Fruit fly (Drosophila melanogaster) whole organism, embryonic: ENCODE results near the gene CG34008.
A peak's percentile ranks its signal among the peaks of the same experiment; 100 is the strongest.

Experiments
- B-H2 ChIP-seq: fragments of 200-800 bp; sonication (Bioruptor generic); optimal IDR thresholded peaks from 2 replicates; lab custom pipeline; 2018; ENCODE audit warnings: missing biosample characterization, mild to moderate bottlenecking, missing genetic modification characterization
- Bdp1 ChIP-seq: fragments of 200-800 bp; sonication (Bioruptor generic); optimal IDR thresholded peaks from 3 replicates; lab custom pipeline; 2016; ENCODE audit warnings: missing biosample characterization, missing genetic modification characterization
- CG10209 ChIP-seq: fragments of 200-800 bp; sonication (Bioruptor generic); optimal IDR thresholded peaks from 3 replicates; lab custom pipeline; 2017; ENCODE audit warnings: missing biosample characterization, mild to moderate bottlenecking, missing genetic modification characterization, missing genetic modification reagents
- CG10543 ChIP-seq: fragments of 200-800 bp; sonication (Bioruptor generic); optimal IDR thresholded peaks from 3 replicates; lab custom pipeline; 2017; ENCODE audit warnings: missing biosample characterization, mild to moderate bottlenecking, missing genetic modification characterization, moderate library complexity
- CG12104 ChIP-seq: fragments of 200-800 bp; sonication (Bioruptor generic); optimal IDR thresholded peaks from 3 replicates; lab custom pipeline; 2016; ENCODE audit warnings: missing biosample characterization, missing genetic modification characterization
- CG12236 ChIP-seq: fragments of 200-800 bp; sonication (Bioruptor generic); optimal IDR thresholded peaks from 2 replicates; lab custom pipeline; 2016; ENCODE audit warnings: missing biosample characterization, missing genetic modification characterization
- CG13123 ChIP-seq: fragments of 200-800 bp; sonication (Bioruptor generic); optimal IDR thresholded peaks from 2 replicates; lab custom pipeline; 2016; ENCODE audit warnings: missing biosample characterization, missing genetic modification characterization
- CG13287 ChIP-seq: fragments of 200-800 bp; sonication (Bioruptor generic); IDR thresholded peaks from 2 replicates; pipeline ENCODE4 v1.3.6; 2022; ENCODE audit warnings: missing biosample characterization, missing genetic modification characterization; ENCODE audit not compliant: partially characterized antibody
- CG13424 ChIP-seq: fragments of 200-800 bp; sonication (Bioruptor generic); optimal IDR thresholded peaks from 2 replicates; lab custom pipeline; 2019; ENCODE audit warnings: missing biosample characterization, mild to moderate bottlenecking, missing genetic modification characterization, moderate library complexity
- CG1529 ChIP-seq: fragments of 200-800 bp; sonication (Bioruptor generic); optimal IDR thresholded peaks from 3 replicates; lab custom pipeline; 2018; ENCODE audit warnings: missing biosample characterization, missing genetic modification characterization
- CG1603 ChIP-seq: fragments of 200-800 bp; sonication (Bioruptor generic); optimal IDR thresholded peaks from 2 replicates; lab custom pipeline; 2019; ENCODE audit warnings: missing biosample characterization, mild to moderate bottlenecking, missing genetic modification characterization, moderate library complexity
- CG17328 ChIP-seq: fragments of 200-800 bp; sonication (Bioruptor generic); IDR thresholded peaks from 2 replicates; pipeline ENCODE4 v1.3.6; 2022; ENCODE audit warnings: missing biosample characterization, missing genetic modification characterization
- CG2875 ChIP-seq: fragments of 200-800 bp; sonication (Bioruptor generic); optimal IDR thresholded peaks from 2 replicates; lab custom pipeline; 2017; ENCODE audit warnings: missing biosample characterization, mild to moderate bottlenecking, missing genetic modification characterization, missing genetic modification reagents
- CG30403 ChIP-seq: fragments of 200-800 bp; sonication (Bioruptor generic); optimal IDR thresholded peaks from 3 replicates; lab custom pipeline; 2016; ENCODE audit warnings: missing biosample characterization, missing genetic modification characterization
- CG31365 ChIP-seq: fragments of 200-800 bp; sonication (Bioruptor generic); optimal IDR thresholded peaks from 2 replicates; lab custom pipeline; 2018; ENCODE audit warnings: missing biosample characterization, mild to moderate bottlenecking, missing genetic modification characterization
- CG33213 ChIP-seq: fragments of 200-800 bp; sonication (Bioruptor generic); optimal IDR thresholded peaks from 3 replicates; lab custom pipeline; 2016; ENCODE audit warnings: missing biosample characterization, missing genetic modification characterization
- CG3726 ChIP-seq: fragments of 200-800 bp; sonication (Bioruptor generic); IDR thresholded peaks from 3 replicates; pipeline ENCODE4, ENCODE4 v1.3.6; 2022; ENCODE audit warnings: missing biosample characterization, missing genetic modification characterization
- CG3838 ChIP-seq: fragments of 200-800 bp; sonication (Bioruptor generic); optimal IDR thresholded peaks from 3 replicates; lab custom pipeline; 2016; ENCODE audit warnings: missing biosample characterization, missing genetic modification characterization
- CG4404 ChIP-seq: fragments of 200-800 bp; sonication (Bioruptor generic); IDR thresholded peaks from 2 replicates; pipeline ENCODE4 v1.3.6; 2022; ENCODE audit warnings: missing biosample characterization, missing genetic modification characterization
- CG4617 ChIP-seq: fragments of 200-800 bp; sonication (Bioruptor generic); optimal IDR thresholded peaks from 3 replicates; lab custom pipeline; 2016; ENCODE audit warnings: missing biosample characterization, missing genetic modification characterization, borderline replicate concordance
- CG4730 ChIP-seq: fragments of 200-800 bp; sonication (Bioruptor generic); IDR thresholded peaks from 2 replicates; pipeline ENCODE4 v1.3.6; 2022; ENCODE audit warnings: missing biosample characterization, missing genetic modification characterization
- CG4820 ChIP-seq: fragments of 200-800 bp; sonication (Bioruptor generic); optimal IDR thresholded peaks from 3 replicates; lab custom pipeline; 2016; ENCODE audit warnings: missing biosample characterization, missing genetic modification characterization
- CG6272 ChIP-seq: fragments of 200-800 bp; sonication (Bioruptor generic); IDR thresholded peaks from 2 replicates; pipeline ENCODE4 v1.3.6; 2022; ENCODE audit warnings: missing biosample characterization, missing genetic modification characterization
- CG6791 ChIP-seq: fragments of 200-800 bp; sonication (Bioruptor generic); IDR thresholded peaks from 3 replicates; pipeline ENCODE4 v1.3.6; 2022; ENCODE audit warnings: missing biosample characterization, missing genetic modification characterization; ENCODE audit not compliant: partially characterized antibody
- CG8388 ChIP-seq: fragments of 200-800 bp; sonication (Bioruptor generic); optimal IDR thresholded peaks from 2 replicates; lab custom pipeline; 2019; ENCODE audit warnings: missing biosample characterization, mild to moderate bottlenecking, missing genetic modification characterization, moderate library complexity
- CG8944 ChIP-seq: fragments of 200-800 bp; sonication (Bioruptor generic); optimal IDR thresholded peaks from 3 replicates; lab custom pipeline; 2016; ENCODE audit warnings: missing biosample characterization, missing genetic modification characterization
- D19B ChIP-seq: fragments of 200-800 bp; sonication (Bioruptor generic); optimal IDR thresholded peaks from 2 replicates; lab custom pipeline; 2017; ENCODE audit warnings: missing biosample characterization, mild to moderate bottlenecking, missing genetic modification characterization
- ERR ChIP-seq: fragments of 200-800 bp; sonication (Bioruptor generic); optimal IDR thresholded peaks from 2 replicates; lab custom pipeline; 2016; ENCODE audit warnings: missing biosample characterization, missing genetic modification characterization
- Fer2 ChIP-seq: fragments of 200-800 bp; sonication (Bioruptor generic); optimal IDR thresholded peaks from 2 replicates; lab custom pipeline; 2018; ENCODE audit warnings: missing biosample characterization, mild to moderate bottlenecking, missing genetic modification characterization, moderate library complexity
- GATAe ChIP-seq: fragments of 200-800 bp; sonication (Bioruptor generic); conservative IDR thresholded peaks from 2 replicates; pipeline ENCODE4 v1.3.6; 2022; ENCODE audit warnings: missing biosample characterization, missing genetic modification characterization
- Gsc ChIP-seq: fragments of 200-800 bp; sonication (Bioruptor generic); IDR thresholded peaks from 2 replicates; pipeline ENCODE4 v1.3.6; 2022; ENCODE audit warnings: missing biosample characterization, missing genetic modification characterization
- Kr ChIP-seq: fragments of 200-800 bp; sonication (Bioruptor generic); optimal IDR thresholded peaks from 2 replicates; lab custom pipeline; 2017; ENCODE audit warnings: missing biosample characterization, mild to moderate bottlenecking, missing genetic modification characterization
- MBD-R2 ChIP-seq: fragments of 200-800 bp; sonication (Bioruptor generic); IDR thresholded peaks from 2 replicates; pipeline ENCODE4 v1.3.6; 2022; ENCODE audit warnings: missing biosample characterization, missing genetic modification characterization
- NC2β ChIP-seq: fragments of 200-800 bp; sonication (Bioruptor generic); optimal IDR thresholded peaks from 2 replicates; lab custom pipeline; 2016; ENCODE audit warnings: missing biosample characterization, missing genetic modification characterization
- Sox102F ChIP-seq: fragments of 200-800 bp; sonication (Bioruptor generic); optimal IDR thresholded peaks from 2 replicates; lab custom pipeline; 2018; ENCODE audit warnings: missing biosample characterization, mild to moderate bottlenecking, missing genetic modification characterization, moderate library complexity
- ara ChIP-seq: fragments of 200-800 bp; sonication (Bioruptor generic); IDR thresholded peaks from 2 replicates; pipeline ENCODE4 v1.3.6; 2022; ENCODE audit warnings: missing biosample characterization, missing genetic modification characterization
- az2 ChIP-seq: fragments of 200-800 bp; sonication (Bioruptor generic); optimal IDR thresholded peaks from 3 replicates; lab custom pipeline; 2016; ENCODE audit warnings: missing biosample characterization, missing genetic modification characterization
- dan ChIP-seq: fragments of 200-800 bp; sonication (Bioruptor generic); IDR thresholded peaks from 2 replicates; pipeline ENCODE4 v1.3.6; 2022; ENCODE audit warnings: missing biosample characterization, missing genetic modification characterization
- dm ChIP-seq: fragments of 200-800 bp; sonication (Bioruptor generic); optimal IDR thresholded peaks from 3 replicates; lab custom pipeline; 2016; ENCODE audit warnings: missing biosample characterization, missing genetic modification characterization
- esg ChIP-seq: fragments of 200-800 bp; sonication (Bioruptor generic); conservative IDR thresholded peaks from 2 replicates; pipeline ENCODE4 v1.3.6; 2022; ENCODE audit warnings: missing biosample characterization, missing genetic modification characterization
- eyg ChIP-seq: fragments of 200-800 bp; sonication (Bioruptor generic); optimal IDR thresholded peaks from 3 replicates; lab custom pipeline; 2016; ENCODE audit warnings: missing biosample characterization, missing genetic modification characterization
- fru ChIP-seq: fragments of >200 bp; optimal IDR thresholded peaks from 2 replicates; lab custom pipeline; 2017
- her ChIP-seq: fragments of 200-800 bp; sonication (Bioruptor generic); optimal IDR thresholded peaks from 2 replicates; lab custom pipeline; 2016; ENCODE audit warnings: missing biosample characterization, missing genetic modification characterization
- lilli ChIP-seq: fragments of 200-800 bp; sonication (Bioruptor generic); optimal IDR thresholded peaks from 3 replicates; lab custom pipeline; 2016; ENCODE audit warnings: missing biosample characterization, missing genetic modification characterization
- run ChIP-seq: fragments of 200-800 bp; sonication (Bioruptor generic); optimal IDR thresholded peaks from 3 replicates; lab custom pipeline; 2018; ENCODE audit warnings: missing biosample characterization, mild to moderate bottlenecking, missing genetic modification characterization
- shn ChIP-seq: fragments of 200-800 bp; sonication (Bioruptor generic); optimal IDR thresholded peaks from 3 replicates; lab custom pipeline; 2016; ENCODE audit warnings: missing biosample characterization, missing genetic modification characterization
- tll ChIP-seq, 2 experiments: fragments of 200-800 bp in 1 of 2; fragments of >200 bp in 1 of 2; sonication (Bioruptor generic) in 1 of 2; optimal IDR thresholded peaks; 2 replicates each; lab custom pipeline; 2017 to 2019; ENCODE audit warnings: missing biosample characterization in 2 of 2, missing genetic modification characterization in 2 of 2, mild to moderate bottlenecking in 1 of 2, moderate library complexity in 1 of 2
- unc-4 ChIP-seq: fragments of 200-800 bp; sonication (Bioruptor generic); IDR thresholded peaks from 2 replicates; pipeline ENCODE4 v1.3.6; 2022; ENCODE audit warnings: missing biosample characterization, missing genetic modification characterization; ENCODE audit not compliant: partially characterized antibody
- wek ChIP-seq: fragments of 200-800 bp; sonication (Bioruptor generic); optimal IDR thresholded peaks from 3 replicates; lab custom pipeline; 2018; ENCODE audit warnings: missing biosample characterization, mild to moderate bottlenecking, missing genetic modification characterization, moderate library complexity
- yki ChIP-seq: fragments of >200 bp; optimal IDR thresholded peaks from 3 replicates; lab custom pipeline; 2018

Gene CG34008

dm6 chr3R:20557415-20558105 is 23.8 kb downstream of the CG34008 start, which contains the start of the genes DPCoAC and CG5180 (continued):
- TF ChIP-seq CG13123 (GFP tag; lab: Kevin White, UChicago) (peak; percentile 51), CG12236 (peak; percentile 12), CG4617 (GFP tag; lab: Kevin White, UChicago) (peak; percentile 58), unc-4 (GFP tag; lab: Robert Waterston, UW) (peak; percentile 50), tll (GFP tag; optimal IDR thresholded peaks at IDR 0.05; lab: Kevin White, UChicago) (peak in 1 of 2 experiments; percentile 12), Bdp1 (no peak), GATAe (0 out of 2 replicates have a peak, but pooled peaks have one; percentile 13), Sox102F (GFP tag; lab: Kevin White, UChicago) (peak; percentile 48), eyg (GFP tag; lab: Kevin White, UChicago) (peak; percentile 10), CG1603 (tag; lab: Kevin White, UChicago) (peak; percentile 89), CG4404 (GFP tag; lab: Robert Waterston, UW) (peak; percentile 48; the same call in 1 of the 2 replicates), Gsc (GFP tag; lab: Robert Waterston, UW) (no peak), CG6791 (GFP tag; lab: Robert Waterston, UW) (peak; percentile 80), CG8388 (GFP tag; lab: Kevin White, UChicago) (peak; percentile 30), CG13424 (tag; lab: Kevin White, UChicago) (peak; percentile 61), B-H2 (GFP tag; lab: Kevin White, UChicago) (peak; percentile 54), CG10543 (peak; percentile 77), D19B (GFP tag; lab: Kevin White, UChicago) (no peak), CG10209 (GFP tag; lab: Kevin White, UChicago) (peak; percentile 28), Fer2 (tag; lab: Kevin White, UChicago) (no peak), Kr (GFP tag; lab: Kevin White, UChicago) (no peak), esg (GFP tag; lab: Robert Waterston, UW) (peak; percentile 71), CG33213 (GFP tag; lab: Kevin White, UChicago) (peak; percentile 69), run (tag; lab: Kevin White, UChicago) (no peak), ERR (peak; percentile 52), CG12104 (GFP tag; lab: Kevin White, UChicago) (no peak), CG30403 (GFP tag; lab: Kevin White, UChicago) (peak; percentile 73), dm (peak; percentile 67), MBD-R2 (GFP tag; lab: Robert Waterston, UW) (peak; percentile 54), CG17328 (GFP tag; lab: Robert Waterston, UW) (peak; percentile 63), fru (no peak), CG3726 (GFP tag; lab: Robert Waterston, UW) (no peak), CG3838 (GFP tag; lab: Kevin White, UChicago) (peak; percentile 46), CG6272 (GFP tag; lab: Robert Waterston, UW) (peak; percentile 80), CG31365 (tag; lab: Kevin White, UChicago) (no peak), her (GFP tag; lab: Kevin White, UChicago) (peak; percentile 51), CG13287 (GFP tag; lab: Robert Waterston, UW) (peak; percentile 52), CG1529 (GFP tag; lab: Kevin White, UChicago) (no peak), lilli (GFP tag; lab: Kevin White, UChicago) (peak; percentile 77), az2 (GFP tag; lab: Kevin White, UChicago) (peak; percentile 41), NC2β (GFP tag; lab: Kevin White, UChicago) (peak; percentile 30), ara (GFP tag; lab: Robert Waterston, UW) (peak; percentile 58), shn (GFP tag; lab: Kevin White, UChicago) (peak; percentile 63), CG2875 (GFP tag; lab: Kevin White, UChicago) (no peak), CG8944 (GFP tag; lab: Kevin White, UChicago) (peak; percentile 81), CG4730 (GFP tag; lab: Robert Waterston, UW) (peak; percentile 56; the same call in 1 of the 2 replicates), CG4820 (GFP tag; lab: Kevin White, UChicago) (peak; percentile 8), wek (GFP tag; lab: Kevin White, UChicago) (no peak), dan (GFP tag; lab: Robert Waterston, UW) (no peak), yki (lab: Kevin White, UChicago) (no peak)
